Fruit fly (Drosophila melanogaster) whole organism, embryonic: ENCODE results near the gene CG32816.

Experiments
- Awh ChIP-seq: fragments of 200-800 bp; sonication (Bioruptor generic); IDR thresholded peaks from 2 replicates; pipeline ENCODE4, ENCODE4 v1.3.6; 2022; ENCODE audit warnings: missing biosample characterization, missing genetic modification characterization
- CG14050 ChIP-seq: fragments of 200-800 bp; sonication (Bioruptor generic); IDR thresholded peaks from 3 replicates; pipeline ENCODE4 v1.3.6; 2022; ENCODE audit warnings: missing biosample characterization, missing genetic modification characterization
- CG16815 ChIP-seq: fragments of 200-800 bp; sonication (Bioruptor generic); optimal IDR thresholded peaks from 3 replicates; lab custom pipeline; 2017; ENCODE audit warnings: missing biosample characterization, mild to moderate bottlenecking, missing genetic modification characterization
- CG32772 ChIP-seq: fragments of 200-800 bp; sonication (Bioruptor generic); IDR thresholded peaks from 2 replicates; pipeline ENCODE4 v1.3.6; 2022; ENCODE audit warnings: missing biosample characterization, missing genetic modification characterization
- CG4328 ChIP-seq: fragments of 200-800 bp; sonication (Bioruptor generic); optimal IDR thresholded peaks from 3 replicates; lab custom pipeline; 2017; ENCODE audit warnings: missing biosample characterization, missing genetic modification reagents, missing genetic modification characterization
- CG4820 ChIP-seq: fragments of 200-800 bp; sonication (Bioruptor generic); optimal IDR thresholded peaks from 3 replicates; lab custom pipeline; 2016; ENCODE audit warnings: missing biosample characterization, missing genetic modification characterization
- CG7928 ChIP-seq: fragments of 200-800 bp; sonication (Bioruptor generic); optimal IDR thresholded peaks from 2 replicates; lab custom pipeline; 2017; ENCODE audit warnings: missing biosample characterization, mild to moderate bottlenecking, missing genetic modification characterization
- Hey ChIP-seq: fragments of 200-800 bp; sonication (Bioruptor generic); optimal IDR thresholded peaks from 3 replicates; lab custom pipeline; 2018; ENCODE audit warnings: missing biosample characterization, mild to moderate bottlenecking, missing genetic modification characterization
- eve ChIP-seq, 2 experiments: fragments of >200 bp; optimal IDR thresholded peaks; 2 replicates each; lab custom pipeline; 2017; ENCODE audit warnings: missing biosample characterization in 2 of 2, missing genetic modification characterization in 2 of 2
- gt ChIP-seq: fragments of 200-800 bp; sonication (Bioruptor generic); IDR thresholded peaks from 2 replicates; pipeline ENCODE4 v1.3.6; 2022; ENCODE audit warnings: missing biosample characterization, missing genetic modification characterization
- shn ChIP-seq: fragments of 200-800 bp; sonication (Bioruptor generic); optimal IDR thresholded peaks from 3 replicates; lab custom pipeline; 2016; ENCODE audit warnings: missing biosample characterization, missing genetic modification characterization
- zfh2 ChIP-seq: fragments of 200-800 bp; sonication (Bioruptor generic); optimal IDR thresholded peaks from 2 replicates; lab custom pipeline; 2016; ENCODE audit warnings: missing biosample characterization, missing genetic modification characterization

DNA sequence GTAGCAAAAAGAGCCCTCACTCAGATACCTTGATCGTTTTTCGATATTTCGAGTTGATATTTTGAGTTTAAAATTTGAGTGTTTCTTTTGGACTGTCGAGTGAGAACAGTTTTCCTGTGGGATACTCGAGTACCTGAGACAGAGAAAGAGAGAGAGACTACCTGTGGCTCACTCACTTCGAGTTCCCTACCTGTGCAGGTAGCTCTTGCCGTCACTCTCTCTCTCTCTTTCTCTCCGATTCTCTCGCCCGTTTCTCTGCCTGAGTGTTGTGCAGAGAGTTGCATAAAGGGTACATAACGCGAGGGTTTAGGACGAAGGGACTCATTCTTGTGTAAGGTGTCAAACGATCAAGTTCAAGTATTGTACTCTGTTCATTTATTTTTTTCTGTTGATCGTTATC, 74.8 kb downstream of the CG32816 start, which contains the start of gene sc:
- TF ChIP-seq CG4328 (GFP tag; lab: Kevin White, UChicago) (no peak), CG7928 (GFP tag; lab: Kevin White, UChicago) (no peak), CG14050 (no peak), zfh2 (GFP tag; lab: Kevin White, UChicago) (no peak), CG4820 (GFP tag; lab: Kevin White, UChicago) (no peak), CG16815 (GFP tag; lab: Kevin White, UChicago) (no peak), CG32772 (no peak), eve (GFP tag; optimal IDR thresholded peaks at IDR 0.05; lab: Kevin White, UChicago) (no peak), shn (GFP tag; lab: Kevin White, UChicago) (no peak), Hey (tag; lab: Kevin White, UChicago) (no peak), Awh (GFP tag; lab: Robert Waterston, UW) (no peak), gt (GFP tag; lab: Robert Waterston, UW) (no peak)
